Worm (Caenorhabditis elegans) whole organism, L1 larva: ENCODE data around the gene C05C9.1.

ENCODE experiments used
- ama-1 ChIP-seq: fragments of 150-350 bp; optimal IDR thresholded peaks from 2 replicates; lab custom pipeline; 2014
- fkh-4 ChIP-seq: sonication (generic microtip); optimal IDR thresholded peaks from 2 replicates; lab custom pipeline; 2016; ENCODE audit warnings: missing compliant biosample characterization, missing genetic modification characterization, borderline replicate concordance
- lin-13 ChIP-seq: fragments of 150-350 bp; optimal IDR thresholded peaks from 2 replicates; lab custom pipeline; 2014; ENCODE audit warnings: missing biosample characterization, missing genetic modification reagents, missing genetic modification characterization
- mep-1 ChIP-seq: fragments of 150-350 bp; optimal IDR thresholded peaks from 2 replicates; lab custom pipeline; 2014; ENCODE audit warnings: missing biosample characterization, missing genetic modification characterization
- nhr-237 ChIP-seq: fragments of 150-350 bp; optimal IDR thresholded peaks from 2 replicates; lab custom pipeline; 2014; ENCODE audit warnings: missing biosample characterization, missing genetic modification characterization
- nhr-28 ChIP-seq: fragments of 150-350 bp; optimal IDR thresholded peaks from 2 replicates; lab custom pipeline; 2014; ENCODE audit warnings: missing biosample characterization, missing genetic modification characterization
- nhr-77 ChIP-seq: fragments of 150-350 bp; optimal IDR thresholded peaks from 2 replicates; lab custom pipeline; 2014; ENCODE audit warnings: missing biosample characterization, missing genetic modification characterization
- unc-98 ChIP-seq: fragments of 200-800 bp; sonication (Bioruptor generic); IDR thresholded peaks from 2 replicates; pipeline ENCODE4 v1.3.6; 2022; ENCODE audit warnings: missing genetic modification characterization, missing compliant biosample characterization
- xbp-1 ChIP-seq: sonication (generic microtip); optimal IDR thresholded peaks from 2 replicates; lab custom pipeline; 2016; ENCODE audit warnings: missing genetic modification characterization, missing compliant biosample characterization

ce11 chrX:11211360-11211759 is 50.7 kb downstream of the C05C9.1 start:
- no peak for TF ChIP-seq nhr-28 (tag; lab: Kevin White, UChicago)
- no peak for TF ChIP-seq mep-1 (tag; lab: Kevin White, UChicago)
- TF ChIP-seq ama-1 (lab: Kevin White, UChicago), result no peak
- no peak for TF ChIP-seq unc-98 (GFP tag; lab: Robert Waterston, UW)
- no peak for TF ChIP-seq nhr-237 (tag; lab: Kevin White, UChicago)
- TF ChIP-seq fkh-4 (tag; lab: Kevin White, UChicago), result no peak
- no peak for TF ChIP-seq xbp-1 (tag; lab: Kevin White, UChicago)
- TF ChIP-seq nhr-77 (tag; lab: Kevin White, UChicago), result no peak
- no peak for TF ChIP-seq lin-13
